Fruit fly (Drosophila melanogaster): ENCODE data around the gene CG15368.

DNA sequence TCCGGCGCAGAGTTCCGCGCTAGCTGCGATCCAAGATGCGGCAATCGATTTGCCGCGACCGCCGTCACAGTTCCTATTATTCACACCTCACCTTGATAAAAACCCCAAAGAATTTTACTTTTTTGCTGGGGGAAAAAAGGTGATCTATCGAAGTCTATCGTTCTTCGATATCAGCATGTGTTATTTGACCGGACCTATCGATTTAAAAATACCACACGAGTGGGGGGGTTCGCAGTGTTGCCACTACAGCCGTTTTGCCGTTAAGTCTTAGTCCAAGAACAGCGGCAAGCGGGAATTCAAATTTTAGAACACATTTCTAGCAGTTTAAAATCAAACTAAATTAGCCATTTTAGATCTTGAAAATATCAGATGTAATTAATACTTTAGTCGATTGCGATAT lies 16.6 kb downstream of the CG15368 start, which contains the start of gene CG12121:
- TF ChIP-seq CTCF (optimal IDR thresholded peaks at IDR 0.05) = no peak
- no peak for TF ChIP-seq CG8478 (optimal IDR thresholded peaks at IDR 0.05)
